Worm (Caenorhabditis elegans) whole organism, L4/young adult: Measurements from ENCODE around the gene F44B9.9.

ENCODE experiments used
- W03F9.2 ChIP-seq: fragments of 150-350 bp; optimal IDR thresholded peaks from 2 replicates; lab custom pipeline; 2014; ENCODE audit warnings: missing biosample characterization, missing genetic modification characterization
- dao-5 ChIP-seq: sonication (generic microtip); optimal IDR thresholded peaks from 2 replicates; lab custom pipeline; 2016; ENCODE audit warnings: missing genotype, missing genetic modification characterization, moderate library complexity, missing compliant biosample characterization
- him-1 ChIP-seq: sonication (generic microtip); optimal IDR thresholded peaks from 2 replicates; lab custom pipeline; 2016; ENCODE audit warnings: missing genotype, missing genetic modification reagents, missing genetic modification characterization, missing compliant biosample characterization

Gene F44B9.9

ce11 chrIII:8037941-8038340 lies 7.1 kb upstream of the F44B9.9 start, which contains the start of gene dpf-6:
Gene dpf-6 (plus strand): TSS chrIII:8038241.
- TF ChIP-seq dao-5 (tag; lab: Kevin White, UChicago) (no peak), W03F9.2 (tag; lab: Kevin White, UChicago) (no peak), him-1 (tag; lab: Kevin White, UChicago) (no peak)

ce11 chrIII:8036497-8036896 lies 5.6 kb upstream of the F44B9.9 start:
- TF ChIP-seq dao-5 (tag; lab: Kevin White, UChicago): no peak
- TF ChIP-seq him-1 (tag; lab: Kevin White, UChicago): no peak
- no peak for TF ChIP-seq W03F9.2 (tag; lab: Kevin White, UChicago)

ce11 chrIII:8036050-8036449 lies 5.2 kb upstream of the F44B9.9 start:
- TF ChIP-seq W03F9.2 (tag; lab: Kevin White, UChicago) (no peak), him-1 (tag; lab: Kevin White, UChicago) (no peak), dao-5 (tag; lab: Kevin White, UChicago) (no peak)

- TF ChIP-seq W03F9.2 (tag; lab: Kevin White, UChicago): no peak
- TF ChIP-seq dao-5 (tag; lab: Kevin White, UChicago): no peak
- no peak for TF ChIP-seq him-1 (tag; lab: Kevin White, UChicago)
Observed at ce11 chrIII:8033534-8033933, 2.7 kb upstream of the F44B9.9 start, which contains the start of gene F44B9.10. Gene F44B9.10 (minus strand): TSS chrIII:8033634.

ce11 chrIII:8029487-8029886 lies 1.4 kb downstream of the F44B9.9 start, which contains the start of gene F44B9.8:
Gene F44B9.8 (minus strand): TSS chrIII:8029649.
- no peak for TF ChIP-seq him-1 (tag; lab: Kevin White, UChicago)
- TF ChIP-seq W03F9.2 (tag; lab: Kevin White, UChicago): peak; percentile 29

ce11 chrIII:8027942-8028341 lies 2.9 kb downstream of the F44B9.9 start, which contains the start of gene mdt-30:
Gene mdt-30 (minus strand): TSS chrIII:8028042.
- TF ChIP-seq dao-5 (tag; lab: Kevin White, UChicago) (no peak), him-1 (tag; lab: Kevin White, UChicago) (no peak), W03F9.2 (tag; lab: Kevin White, UChicago) (no peak)

ce11 chrIII:8022077-8022476 lies 8.8 kb downstream of the F44B9.9 start, which contains the start of gene F44B9.2:
Gene F44B9.2 (plus strand): TSS chrIII:8022463.
- TF ChIP-seq W03F9.2 (tag; lab: Kevin White, UChicago) (no peak), him-1 (tag; lab: Kevin White, UChicago) (no peak), dao-5 (tag; lab: Kevin White, UChicago) (no peak)

- TF ChIP-seq dao-5 (tag; lab: Kevin White, UChicago): no peak
- TF ChIP-seq him-1 (tag; lab: Kevin White, UChicago): no peak
- TF ChIP-seq W03F9.2 (tag; lab: Kevin White, UChicago): peak; percentile 72
Observed at ce11 chrIII:8020823-8021332, 10.0 kb downstream of the F44B9.9 start, which contains the start of gene lin-36. Gene lin-36 (minus strand): TSS chrIII:8020873.

ce11 chrIII:8017053-8017452 lies 13.8 kb downstream of the F44B9.9 start:
- TF ChIP-seq W03F9.2 (tag; lab: Kevin White, UChicago) (no peak), dao-5 (tag; lab: Kevin White, UChicago) (no peak), him-1 (tag; lab: Kevin White, UChicago) (no peak)

ce11 chrIII:8016438-8016837 lies 14.4 kb downstream of the F44B9.9 start, which contains the start of gene F44B9.5:
Gene F44B9.5 (minus strand): TSS chrIII:8016538.
- TF ChIP-seq him-1 (tag; lab: Kevin White, UChicago): no peak
- TF ChIP-seq dao-5 (tag; lab: Kevin White, UChicago): no peak
- no peak for TF ChIP-seq W03F9.2 (tag; lab: Kevin White, UChicago)

ce11 chrIII:8013582-8013981 lies 17.3 kb downstream of the F44B9.9 start:
- TF ChIP-seq W03F9.2 (tag; lab: Kevin White, UChicago) (no peak), dao-5 (tag; lab: Kevin White, UChicago) (no peak), him-1 (tag; lab: Kevin White, UChicago) (no peak)

- TF ChIP-seq W03F9.2 (tag; lab: Kevin White, UChicago) (no peak), dao-5 (tag; lab: Kevin White, UChicago) (no peak), him-1 (tag; lab: Kevin White, UChicago) (no peak)
Observed at ce11 chrIII:8010260-8010822, 20.5 kb downstream of the F44B9.9 start, which contains the start of gene cit-1.2. Gene cit-1.2 (plus strand): TSS chrIII:8010772.

- TF ChIP-seq dao-5 (tag; lab: Kevin White, UChicago) (no peak), W03F9.2 (tag; lab: Kevin White, UChicago) (peak; percentile 27), him-1 (tag; lab: Kevin White, UChicago) (no peak)
Observed at ce11 chrIII:8009769-8010168, 21.1 kb downstream of the F44B9.9 start, which contains the start of gene cit-1.1. Gene cit-1.1 (minus strand): TSS chrIII:8009821.
